Worm (Caenorhabditis elegans) whole organism, L4/young adult: ENCODE measurements around the gene sri-66.

ENCODE experiments used
- W03F9.2 ChIP-seq: fragments of 150-350 bp; optimal IDR thresholded peaks from 2 replicates; lab custom pipeline; 2014; ENCODE audit warnings: missing biosample characterization, missing genetic modification characterization
- dao-5 ChIP-seq: sonication (generic microtip); optimal IDR thresholded peaks from 2 replicates; lab custom pipeline; 2016; ENCODE audit warnings: missing genotype, missing genetic modification characterization, moderate library complexity, missing compliant biosample characterization
- him-1 ChIP-seq: sonication (generic microtip); optimal IDR thresholded peaks from 2 replicates; lab custom pipeline; 2016; ENCODE audit warnings: missing genotype, missing genetic modification reagents, missing genetic modification characterization, missing compliant biosample characterization

DNA sequence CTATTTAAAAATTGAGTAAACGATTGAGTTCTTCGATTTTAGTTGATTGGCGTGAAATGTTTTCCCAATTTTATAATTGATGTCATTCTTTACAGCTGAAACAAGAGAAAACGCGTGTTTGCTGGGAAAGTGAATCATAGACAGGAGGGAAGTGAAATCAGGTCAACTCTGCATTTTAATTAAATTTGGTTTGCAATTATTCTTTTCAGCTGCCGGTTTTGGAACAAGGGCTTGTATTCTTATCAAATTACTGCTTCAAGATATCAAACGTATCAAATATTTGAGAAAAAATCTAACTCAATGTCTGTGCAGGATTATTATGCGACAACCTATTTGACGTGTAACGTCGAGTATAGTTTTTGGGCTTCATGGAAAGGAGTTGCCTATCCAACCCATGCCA lies 43.3 kb upstream of the sri-66 start, which contains the start of gene srh-97:
- no peak for TF ChIP-seq him-1 (tag; lab: Kevin White, UChicago)
- TF ChIP-seq W03F9.2 (tag; lab: Kevin White, UChicago) = no peak
- TF ChIP-seq dao-5 (tag; lab: Kevin White, UChicago) = no peak
